Worm (Caenorhabditis elegans): ENCODE results near the gene C06A1.7.

DNA sequence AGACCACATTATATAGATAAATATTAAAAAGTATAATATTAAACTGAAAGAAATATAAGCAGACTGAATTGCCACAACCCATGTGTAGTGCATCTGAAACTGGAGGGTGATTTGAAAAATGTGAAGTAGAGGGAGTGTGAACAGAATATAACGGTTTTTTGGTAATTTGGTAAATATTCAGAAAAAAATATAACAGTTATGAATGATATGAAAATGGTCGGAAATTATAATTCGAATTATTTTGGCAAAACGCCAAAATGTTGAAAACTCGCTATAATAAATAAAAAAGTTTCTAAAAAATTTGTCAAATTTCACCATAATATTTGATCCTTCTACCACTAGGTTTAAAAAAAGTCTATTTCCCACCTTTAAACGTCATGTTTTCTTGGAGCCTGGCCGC, 37.5 kb downstream of the C06A1.7 start, which contains the start of gene srv-2:
- TF ChIP-seq ets-7 (tag; optimal IDR thresholded peaks at IDR 0.05), result no peak
- no peak for TF ChIP-seq sea-1 (GFP tag; conservative IDR thresholded peaks at IDR 0.05)
- no peak for TF ChIP-seq flt-1 (GFP tag; IDR thresholded peaks at IDR 0.05)
- TF ChIP-seq scrt-1 (GFP tag; IDR thresholded peaks at IDR 0.05), result no peak
- no peak for TF ChIP-seq ceh-13 (GFP tag; optimal IDR thresholded peaks at IDR 0.05)
- TF ChIP-seq ceh-36 (tag; optimal IDR thresholded peaks at IDR 0.05), result no peak
- TF ChIP-seq hnd-1 (tag; optimal IDR thresholded peaks at IDR 0.05), result no peak

Data from whole organism, early embryonic.